Worm (Caenorhabditis elegans): ENCODE data around the gene grl-25.

DNA sequence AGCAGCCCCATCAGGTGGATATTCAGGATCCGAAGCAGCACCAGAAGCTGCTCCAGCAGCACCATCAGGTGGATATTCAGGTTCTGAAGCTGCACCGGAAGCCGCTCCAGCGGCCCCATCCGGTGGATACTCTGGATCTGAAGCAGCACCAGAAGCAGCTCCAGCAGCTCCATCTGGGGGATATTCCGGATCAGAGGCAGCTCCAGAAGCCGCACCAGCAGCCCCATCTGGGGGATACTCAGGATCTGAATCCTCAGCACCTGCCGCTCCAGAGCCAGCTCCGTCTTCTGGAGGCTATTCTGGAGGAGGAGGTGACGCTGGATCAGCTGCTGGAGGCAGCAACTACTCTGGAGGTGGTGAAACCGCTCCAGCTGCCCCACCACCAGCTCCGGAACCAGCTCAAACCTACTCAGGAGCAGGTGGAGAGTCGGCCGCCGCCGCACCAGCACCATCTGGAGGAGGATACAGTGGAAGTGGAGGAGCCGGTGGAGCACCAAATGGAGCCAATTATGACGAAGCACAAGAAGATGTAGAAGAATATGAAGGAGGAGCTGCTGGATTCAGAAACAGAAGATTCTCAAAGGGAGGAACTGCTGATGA, 2.7 kb downstream of the grl-25 start:
- TF ChIP-seq tbx-7 (tag; optimal IDR thresholded peaks at IDR 0.05) (no peak), unc-3 (GFP tag; conservative IDR thresholded peaks at IDR 0.05) (no peak), unc-3 (tag; optimal IDR thresholded peaks at IDR 0.05) (no peak), sdc-2 (tag; optimal IDR thresholded peaks at IDR 0.05) (no peak), ztf-16 (tag; optimal IDR thresholded peaks at IDR 0.05) (no peak), ama-1 (optimal IDR thresholded peaks at IDR 0.05) (no peak), ceh-14 (tag; optimal IDR thresholded peaks at IDR 0.05) (no peak), elt-2 (tag; optimal IDR thresholded peaks at IDR 0.05) (no peak), fkh-10 (GFP tag; optimal IDR thresholded peaks at IDR 0.05) (no peak), ceh-9 (tag; optimal IDR thresholded peaks at IDR 0.05) (no peak)
